Fruit fly (Drosophila melanogaster) whole organism, embryonic: Measurements from ENCODE around the gene Pde11.

ENCODE experiments used
- ATbp ChIP-seq: fragments of 200-800 bp; sonication (Bioruptor generic); optimal IDR thresholded peaks from 2 replicates; lab custom pipeline; 2017; ENCODE audit warnings: missing biosample characterization, mild to moderate bottlenecking, missing genetic modification characterization, missing genetic modification reagents
- Awh ChIP-seq: fragments of 200-800 bp; sonication (Bioruptor generic); IDR thresholded peaks from 2 replicates; pipeline ENCODE4, ENCODE4 v1.3.6; 2022; ENCODE audit warnings: missing biosample characterization, missing genetic modification characterization
- CG10147 ChIP-seq: fragments of 200-800 bp; sonication (Bioruptor generic); optimal IDR thresholded peaks from 2 replicates; lab custom pipeline; 2019; ENCODE audit warnings: missing biosample characterization, mild to moderate bottlenecking, missing genetic modification characterization, moderate library complexity
- CG10462 ChIP-seq: fragments of 200-800 bp; sonication (Bioruptor generic); optimal IDR thresholded peaks from 2 replicates; lab custom pipeline; 2016; ENCODE audit warnings: missing biosample characterization, missing genetic modification characterization
- CG1233 ChIP-seq: fragments of 200-800 bp; sonication (Bioruptor generic); optimal IDR thresholded peaks from 4 replicates; lab custom pipeline; 2018; ENCODE audit warnings: missing biosample characterization, mild to moderate bottlenecking, missing genetic modification characterization
- CG15514 ChIP-seq: fragments of 200-800 bp; sonication (Bioruptor generic); optimal IDR thresholded peaks from 3 replicates; lab custom pipeline; 2017; ENCODE audit warnings: missing biosample characterization, missing genetic modification characterization, mild to moderate bottlenecking, moderate library complexity, missing genetic modification reagents
- CG15601 ChIP-seq: fragments of 200-800 bp; sonication (Bioruptor generic); optimal IDR thresholded peaks from 3 replicates; lab custom pipeline; 2019; ENCODE audit warnings: missing biosample characterization, mild to moderate bottlenecking, missing genetic modification characterization, moderate library complexity
- CG17186 ChIP-seq: fragments of 200-800 bp; sonication (Bioruptor generic); optimal IDR thresholded peaks from 3 replicates; lab custom pipeline; 2017; ENCODE audit warnings: missing biosample characterization, missing genetic modification reagents, missing genetic modification characterization
- CG17568 ChIP-seq: fragments of 200-800 bp; sonication (Bioruptor generic); optimal IDR thresholded peaks from 2 replicates; lab custom pipeline; 2018; ENCODE audit warnings: missing biosample characterization, mild to moderate bottlenecking, missing genetic modification characterization, moderate library complexity
- CG17912 ChIP-seq: fragments of 200-800 bp; sonication (Bioruptor generic); optimal IDR thresholded peaks from 2 replicates; lab custom pipeline; 2018; ENCODE audit warnings: missing biosample characterization, mild to moderate bottlenecking, missing genetic modification characterization
- CG2678 ChIP-seq: fragments of 200-800 bp; sonication (Bioruptor generic); optimal IDR thresholded peaks from 3 replicates; lab custom pipeline; 2019; ENCODE audit warnings: missing biosample characterization, mild to moderate bottlenecking, missing genetic modification characterization, moderate library complexity
- CG31224 ChIP-seq: fragments of 200-800 bp; sonication (Bioruptor generic); IDR thresholded peaks from 2 replicates; pipeline ENCODE4 v1.3.6; 2022; ENCODE audit warnings: missing biosample characterization, missing genetic modification characterization
- CG34376 ChIP-seq: fragments of 200-800 bp; sonication (Bioruptor generic); optimal IDR thresholded peaks from 2 replicates; lab custom pipeline; 2018; ENCODE audit warnings: missing biosample characterization, mild to moderate bottlenecking, missing genetic modification characterization
- CG4730 ChIP-seq: fragments of 200-800 bp; sonication (Bioruptor generic); IDR thresholded peaks from 2 replicates; pipeline ENCODE4 v1.3.6; 2022; ENCODE audit warnings: missing biosample characterization, missing genetic modification characterization
- Chrac-16 ChIP-seq: fragments of 200-800 bp; sonication (Bioruptor generic); optimal IDR thresholded peaks from 3 replicates; lab custom pipeline; 2016; ENCODE audit warnings: missing biosample characterization, missing genetic modification characterization
- CrebB ChIP-seq: fragments of 200-800 bp; sonication (Bioruptor generic); optimal IDR thresholded peaks from 3 replicates; lab custom pipeline; 2018; ENCODE audit warnings: missing biosample characterization, mild to moderate bottlenecking, missing genetic modification characterization
- Dad ChIP-seq: fragments of 200-800 bp; sonication (Bioruptor generic); optimal IDR thresholded peaks from 3 replicates; lab custom pipeline; 2016; ENCODE audit warnings: missing biosample characterization, missing genetic modification characterization
- Dip2 ChIP-seq: fragments of 200-800 bp; sonication (Bioruptor generic); IDR thresholded peaks from 2 replicates; pipeline ENCODE4 v1.3.6; 2022; ENCODE audit warnings: missing biosample characterization, missing genetic modification characterization
- Drgx ChIP-seq: fragments of 200-800 bp; sonication (Bioruptor generic); IDR thresholded peaks from 2 replicates; pipeline ENCODE4 v1.3.6; 2022; ENCODE audit warnings: missing biosample characterization, missing genetic modification characterization
- Eip74EF ChIP-seq, 2 experiments: fragments of 200-800 bp in 1 of 2; fragments of >200 bp in 1 of 2; sonication (Bioruptor generic) in 1 of 2; optimal IDR thresholded peaks; 2 replicates each; lab custom pipeline; 2017 to 2019; ENCODE audit warnings: missing biosample characterization in 2 of 2, missing genetic modification characterization in 2 of 2, mild to moderate bottlenecking in 1 of 2, moderate library complexity in 1 of 2
- Fer1 ChIP-seq: fragments of 200-800 bp; sonication (Bioruptor generic); optimal IDR thresholded peaks from 2 replicates; lab custom pipeline; 2017; ENCODE audit warnings: missing biosample characterization, mild to moderate bottlenecking, missing genetic modification characterization
- GATAe ChIP-seq: fragments of 200-800 bp; sonication (Bioruptor generic); conservative IDR thresholded peaks from 2 replicates; pipeline ENCODE4 v1.3.6; 2022; ENCODE audit warnings: missing biosample characterization, missing genetic modification characterization
- HLHmδ ChIP-seq: fragments of 200-800 bp; sonication (Bioruptor generic); optimal IDR thresholded peaks from 2 replicates; lab custom pipeline; 2018; ENCODE audit warnings: missing biosample characterization, mild to moderate bottlenecking, missing genetic modification characterization, moderate library complexity
- Hey ChIP-seq: fragments of 200-800 bp; sonication (Bioruptor generic); optimal IDR thresholded peaks from 3 replicates; lab custom pipeline; 2018; ENCODE audit warnings: missing biosample characterization, mild to moderate bottlenecking, missing genetic modification characterization
- Mad ChIP-seq: fragments of 200-800 bp; sonication (Bioruptor generic); optimal IDR thresholded peaks from 2 replicates; lab custom pipeline; 2016; ENCODE audit warnings: missing biosample characterization, missing genetic modification characterization
- NFAT ChIP-seq: fragments of 200-800 bp; sonication (Bioruptor generic); IDR thresholded peaks from 2 replicates; pipeline ENCODE4 v1.3.6; 2022; ENCODE audit warnings: missing biosample characterization, missing genetic modification characterization
- Sry-δ ChIP-seq: fragments of 200-800 bp; sonication (Bioruptor generic); optimal IDR thresholded peaks from 2 replicates; lab custom pipeline; 2016; ENCODE audit warnings: missing biosample characterization, missing genetic modification characterization
- Tbp ChIP-seq: fragments of >200 bp; optimal IDR thresholded peaks from 2 replicates; lab custom pipeline; 2018; ENCODE audit warnings: missing biosample characterization, missing genetic modification characterization
- az2 ChIP-seq: fragments of 200-800 bp; sonication (Bioruptor generic); optimal IDR thresholded peaks from 3 replicates; lab custom pipeline; 2016; ENCODE audit warnings: missing biosample characterization, missing genetic modification characterization
- br ChIP-seq: fragments of >200 bp; optimal IDR thresholded peaks from 2 replicates; lab custom pipeline; 2017
- crol ChIP-seq: fragments of 200-800 bp; sonication (Bioruptor generic); IDR thresholded peaks from 2 replicates; pipeline ENCODE4 v1.3.6; 2022; ENCODE audit warnings: missing biosample characterization, missing genetic modification characterization
- cwo ChIP-seq: fragments of 200-800 bp; sonication (Bioruptor generic); optimal IDR thresholded peaks from 3 replicates; lab custom pipeline; 2017; ENCODE audit warnings: missing biosample characterization, missing genetic modification characterization, mild to moderate bottlenecking, moderate library complexity, missing genetic modification reagents
- exex ChIP-seq: fragments of 200-800 bp; sonication (Bioruptor generic); optimal IDR thresholded peaks from 4 replicates; lab custom pipeline; 2018; ENCODE audit warnings: missing biosample characterization, mild to moderate bottlenecking, missing genetic modification characterization, moderate library complexity
- eyg ChIP-seq: fragments of 200-800 bp; sonication (Bioruptor generic); optimal IDR thresholded peaks from 3 replicates; lab custom pipeline; 2016; ENCODE audit warnings: missing biosample characterization, missing genetic modification characterization
- gem ChIP-seq: fragments of 200-800 bp; sonication (Bioruptor generic); optimal IDR thresholded peaks from 2 replicates; lab custom pipeline; 2019; ENCODE audit warnings: missing biosample characterization, mild to moderate bottlenecking, missing genetic modification characterization, moderate library complexity
- gro ChIP-seq: fragments of 200-800 bp; sonication (Bioruptor generic); optimal IDR thresholded peaks from 2 replicates; lab custom pipeline; 2016; ENCODE audit warnings: missing biosample characterization, missing genetic modification characterization
- gsb ChIP-seq: fragments of 200-800 bp; sonication (Bioruptor generic); IDR thresholded peaks from 2 replicates; pipeline ENCODE4 v1.3.6; 2022; ENCODE audit warnings: missing biosample characterization, missing genetic modification characterization
- hb ChIP-seq: fragments of 200-800 bp; sonication (Bioruptor generic); IDR thresholded peaks from 3 replicates; pipeline ENCODE4 v1.3.6; 2022; ENCODE audit warnings: missing biosample characterization, missing genetic modification characterization; ENCODE audit not compliant: partially characterized antibody
- kni ChIP-seq: fragments of 200-800 bp; sonication (Bioruptor generic); optimal IDR thresholded peaks from 3 replicates; lab custom pipeline; 2017; ENCODE audit warnings: mild to moderate bottlenecking, missing biosample characterization, missing genetic modification reagents, missing genetic modification characterization
- lab ChIP-seq: fragments of 200-800 bp; sonication (Bioruptor generic); optimal IDR thresholded peaks from 3 replicates; lab custom pipeline; 2017; ENCODE audit warnings: missing biosample characterization, missing genetic modification characterization, mild to moderate bottlenecking, moderate library complexity, missing genetic modification reagents
- salm ChIP-seq: fragments of 200-800 bp; sonication (Bioruptor generic); optimal IDR thresholded peaks from 2 replicates; lab custom pipeline; 2018; ENCODE audit warnings: missing biosample characterization, mild to moderate bottlenecking, missing genetic modification characterization
- schlank ChIP-seq: fragments of 200-800 bp; sonication (Bioruptor generic); optimal IDR thresholded peaks from 2 replicates; lab custom pipeline; 2018; ENCODE audit warnings: missing biosample characterization, mild to moderate bottlenecking, missing genetic modification characterization
- sd ChIP-seq: fragments of 200-800 bp; sonication (Bioruptor generic); optimal IDR thresholded peaks from 3 replicates; lab custom pipeline; 2018; ENCODE audit warnings: missing biosample characterization, mild to moderate bottlenecking, missing genetic modification characterization, moderate library complexity
- shn ChIP-seq: fragments of 200-800 bp; sonication (Bioruptor generic); optimal IDR thresholded peaks from 3 replicates; lab custom pipeline; 2016; ENCODE audit warnings: missing biosample characterization, missing genetic modification characterization
- sqz ChIP-seq: fragments of 200-800 bp; sonication (Bioruptor generic); optimal IDR thresholded peaks from 3 replicates; lab custom pipeline; 2018; ENCODE audit warnings: missing biosample characterization, mild to moderate bottlenecking, missing genetic modification characterization
- toy ChIP-seq: fragments of 200-800 bp; sonication (Bioruptor generic); IDR thresholded peaks from 2 replicates; pipeline ENCODE4 v1.3.6; 2022; ENCODE audit warnings: missing biosample characterization, missing genetic modification characterization
- vnd ChIP-seq: fragments of 200-800 bp; sonication (Bioruptor generic); IDR thresholded peaks from 3 replicates; pipeline ENCODE4 v1.3.6; 2022; ENCODE audit warnings: missing biosample characterization, missing genetic modification characterization; ENCODE audit not compliant: partially characterized antibody

The Pde11 gene

DNA sequence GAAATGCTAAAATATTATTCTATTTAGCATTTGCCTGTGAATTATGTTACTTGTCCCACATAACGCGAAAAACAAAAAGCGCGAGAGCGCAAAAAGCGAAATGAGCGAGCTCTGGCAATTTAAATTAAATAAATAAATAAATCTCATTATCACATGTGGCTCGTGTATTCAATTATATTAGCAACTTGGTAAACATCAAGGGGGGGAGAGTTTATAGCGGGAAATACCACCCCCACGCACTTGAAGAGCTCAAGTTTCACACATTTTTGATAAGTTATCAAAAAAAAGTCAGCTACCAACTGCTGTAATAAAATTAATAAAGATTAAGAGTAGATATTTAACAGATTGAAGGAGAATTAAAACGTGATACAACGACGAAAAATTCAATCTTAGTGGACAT, 40.7 kb downstream of the Pde11 start (continued):
- TF ChIP-seq CG31224 (GFP tag; lab: Robert Waterston, UW) = no peak
- TF ChIP-seq eyg (GFP tag; lab: Kevin White, UChicago) = no peak
- no peak for TF ChIP-seq CrebB (tag; lab: Kevin White, UChicago)
- no peak for TF ChIP-seq Dad (GFP tag; lab: Kevin White, UChicago)
- no peak for TF ChIP-seq Awh (GFP tag; lab: Robert Waterston, UW)
- TF ChIP-seq CG34376 = peak; percentile 42
- no peak for TF ChIP-seq gsb (GFP tag; lab: Robert Waterston, UW)
- TF ChIP-seq gro (GFP tag; lab: Kevin White, UChicago) = no peak
- TF ChIP-seq NFAT = no peak
- no peak for TF ChIP-seq sqz (GFP tag; lab: Kevin White, UChicago)
- peak; percentile 39 for TF ChIP-seq Fer1 (GFP tag; lab: Kevin White, UChicago)
- TF ChIP-seq CG17186 (GFP tag; lab: Kevin White, UChicago) = no peak
- TF ChIP-seq toy = no peak
- no peak for TF ChIP-seq hb (GFP tag; lab: Robert Waterston, UW)
- TF ChIP-seq vnd = no peak
- TF ChIP-seq gem (tag; lab: Kevin White, UChicago) = peak; percentile 5
- peak; percentile 33 for TF ChIP-seq sd (tag; lab: Kevin White, UChicago)
- peak; percentile 5 for TF ChIP-seq salm (tag; lab: Kevin White, UChicago)
- TF ChIP-seq schlank (tag; lab: Kevin White, UChicago) = peak; percentile 2
- TF ChIP-seq crol (GFP tag; lab: Robert Waterston, UW) = peak; percentile 16; the same call in 1 of the 2 replicates
- peak; percentile 27; the same call in 1 of the 2 replicates for TF ChIP-seq GATAe (GFP tag; lab: Robert Waterston, UW)
- TF ChIP-seq CG2678 (tag; lab: Kevin White, UChicago) = peak; percentile 51
- no peak for TF ChIP-seq Tbp (GFP tag; lab: Kevin White, UChicago)
- TF ChIP-seq az2 = no peak
- no peak for TF ChIP-seq CG10147 (GFP tag; lab: Kevin White, UChicago)
- no peak for TF ChIP-seq CG15601 (tag; lab: Kevin White, UChicago)
- TF ChIP-seq Dip2 = no peak
- no peak for TF ChIP-seq kni
- TF ChIP-seq HLHmδ (GFP tag; lab: Kevin White, UChicago) = no peak
- TF ChIP-seq Sry-δ (GFP tag; lab: Kevin White, UChicago) = no peak
- TF ChIP-seq CG17568 (GFP tag; lab: Kevin White, UChicago) = peak; percentile 5
- TF ChIP-seq Mad (GFP tag; lab: Kevin White, UChicago) = no peak
- peak; percentile 85 for TF ChIP-seq exex
- peak; percentile 44 for TF ChIP-seq lab (GFP tag; lab: Kevin White, UChicago)
- peak; percentile 61 for TF ChIP-seq cwo (GFP tag; lab: Kevin White, UChicago)
- TF ChIP-seq CG4730 = no peak
- TF ChIP-seq CG17912 (GFP tag; lab: Kevin White, UChicago) = no peak
- no peak for TF ChIP-seq CG10462 (GFP tag; lab: Kevin White, UChicago)
- TF ChIP-seq CG15514 (GFP tag; lab: Kevin White, UChicago) = no peak
- no peak for TF ChIP-seq Chrac-16 (GFP tag; lab: Kevin White, UChicago)
- peak; percentile 28 for TF ChIP-seq Hey (tag; lab: Kevin White, UChicago)
- no peak for TF ChIP-seq ATbp (GFP tag; lab: Kevin White, UChicago)
- TF ChIP-seq shn = no peak
- TF ChIP-seq br (lab: Kevin White, UChicago) = no peak
- no peak for TF ChIP-seq Drgx
- no peak for TF ChIP-seq CG1233
- no peak for TF ChIP-seq Eip74EF (GFP tag; optimal IDR thresholded peaks at IDR 0.05; lab: Kevin White, UChicago)
